Fruit fly (Drosophila melanogaster) whole organism, pupa: ENCODE data around the gene ZnT63C.

Experiments used
- CG10348 ChIP-seq: fragments of 200-800 bp; sonication (Bioruptor generic); IDR thresholded peaks from 2 replicates; pipeline ENCODE4 v1.3.6; 2022; ENCODE audit warnings: missing biosample characterization, missing genetic modification characterization
- CG12605 ChIP-seq: fragments of 200-800 bp; sonication (Bioruptor generic); IDR thresholded peaks from 2 replicates; pipeline ENCODE4 v1.3.6; 2022; ENCODE audit warnings: missing biosample characterization, missing genetic modification characterization
- CG13204 ChIP-seq: fragments of 200-800 bp; sonication (Bioruptor generic); optimal IDR thresholded peaks from 2 replicates; lab custom pipeline; 2018; ENCODE audit warnings: missing biosample characterization, mild to moderate bottlenecking, missing genetic modification characterization, moderate library complexity
- CG14655 ChIP-seq: fragments of 200-800 bp; sonication (Bioruptor generic); optimal IDR thresholded peaks from 3 replicates; lab custom pipeline; 2017; ENCODE audit warnings: mild to moderate bottlenecking, missing biosample characterization, missing genetic modification reagents, missing genetic modification characterization
- CG15710 ChIP-seq: fragments of 200-800 bp; sonication (Bioruptor generic); optimal IDR thresholded peaks from 2 replicates; lab custom pipeline; 2018; ENCODE audit warnings: missing biosample characterization, mild to moderate bottlenecking, missing genetic modification characterization, moderate library complexity
- CG17806 ChIP-seq: fragments of 200-800 bp; sonication (Bioruptor generic); optimal IDR thresholded peaks from 2 replicates; lab custom pipeline; 2018; ENCODE audit warnings: missing biosample characterization, mild to moderate bottlenecking, missing genetic modification characterization, moderate library complexity
- CG32121 ChIP-seq: fragments of 200-800 bp; sonication (Bioruptor generic); IDR thresholded peaks from 2 replicates; pipeline ENCODE4 v1.3.6; 2022; ENCODE audit warnings: missing biosample characterization, missing genetic modification characterization
- CG34367 ChIP-seq: fragments of 200-800 bp; sonication (Bioruptor generic); optimal IDR thresholded peaks from 2 replicates; lab custom pipeline; 2018; ENCODE audit warnings: missing biosample characterization, mild to moderate bottlenecking, missing genetic modification characterization
- CG4496 ChIP-seq: fragments of 200-800 bp; sonication (Bioruptor generic); IDR thresholded peaks from 3 replicates; pipeline ENCODE4 v1.3.6; 2022; ENCODE audit warnings: missing biosample characterization, missing genetic modification characterization
- CG8159 ChIP-seq: fragments of 200-800 bp; sonication (Bioruptor generic); optimal IDR thresholded peaks from 3 replicates; lab custom pipeline; 2018; ENCODE audit warnings: missing biosample characterization, mild to moderate bottlenecking, missing genetic modification characterization, moderate library complexity
- CG8301 ChIP-seq: fragments of 200-800 bp; sonication (Bioruptor generic); optimal IDR thresholded peaks from 2 replicates; lab custom pipeline; 2018; ENCODE audit warnings: missing biosample characterization, mild to moderate bottlenecking, missing genetic modification characterization
- CG9948 ChIP-seq: fragments of 200-800 bp; sonication (Bioruptor generic); optimal IDR thresholded peaks from 2 replicates; lab custom pipeline; 2018; ENCODE audit warnings: missing biosample characterization, mild to moderate bottlenecking, missing genetic modification characterization, moderate library complexity
- D1 ChIP-seq: fragments of 200-800 bp; sonication (Bioruptor generic); optimal IDR thresholded peaks from 2 replicates; lab custom pipeline; 2018; ENCODE audit warnings: missing biosample characterization, mild to moderate bottlenecking, missing genetic modification characterization, moderate library complexity
- EcR ChIP-seq: fragments of 200-800 bp; sonication (Bioruptor generic); optimal IDR thresholded peaks from 3 replicates; lab custom pipeline; 2019; ENCODE audit warnings: missing biosample characterization, missing genetic modification characterization, mild to moderate bottlenecking, moderate library complexity, missing genetic modification reagents
- Ets98B ChIP-seq: fragments of 200-800 bp; sonication (Bioruptor generic); IDR thresholded peaks from 2 replicates; pipeline ENCODE4 v1.3.6; 2022; ENCODE audit warnings: missing biosample characterization, missing genetic modification characterization
- Pif1A ChIP-seq: fragments of 200-800 bp; sonication (Bioruptor generic); optimal IDR thresholded peaks from 3 replicates; lab custom pipeline; 2016; ENCODE audit warnings: missing biosample characterization, missing genetic modification characterization
- Pif1B ChIP-seq: fragments of 200-800 bp; sonication (Bioruptor generic); optimal IDR thresholded peaks from 3 replicates; lab custom pipeline; 2016; ENCODE audit warnings: missing biosample characterization, missing genetic modification characterization
- Snoo ChIP-seq: fragments of 200-800 bp; sonication (Bioruptor generic); optimal IDR thresholded peaks from 3 replicates; lab custom pipeline; 2017; ENCODE audit warnings: missing biosample characterization, mild to moderate bottlenecking, missing genetic modification characterization, inconsistent platforms
- fd96Ca ChIP-seq: fragments of 200-800 bp; sonication (Bioruptor generic); IDR thresholded peaks from 3 replicates; pipeline ENCODE4 v1.3.6; 2022; ENCODE audit warnings: missing biosample characterization, missing genetic modification characterization
- gl ChIP-seq: fragments of 200-800 bp; sonication (Bioruptor generic); optimal IDR thresholded peaks from 2 replicates; lab custom pipeline; 2018; ENCODE audit warnings: missing biosample characterization, mild to moderate bottlenecking, missing genetic modification characterization
- rn ChIP-seq: fragments of 200-800 bp; sonication (Bioruptor generic); IDR thresholded peaks from 2 replicates; pipeline ENCODE4 v1.3.6; 2022; ENCODE audit warnings: missing biosample characterization, missing genetic modification characterization

ZnT63C gene

dm6 chr3L:3319223-3319643 is 15.7 kb downstream of the ZnT63C start, which contains the start of the genes PIG-C, CG12016 and Dpm2:
Gene PIG-C (minus strand): TSS chr3L:3319232.
Gene CG12016 (plus strand): TSS chr3L:3319555.
Gene Dpm2 (plus strand): TSS chr3L:3319555.
- no peak for TF ChIP-seq CG9948 (tag; lab: Kevin White, UChicago)
- no peak for TF ChIP-seq fd96Ca
- TF ChIP-seq CG34367 (tag; lab: Kevin White, UChicago): peak; percentile 25
- peak; percentile 13 for TF ChIP-seq CG17806 (tag; lab: Kevin White, UChicago)
- peak; percentile 20 for TF ChIP-seq Snoo (tag; lab: Kevin White, UChicago)
- TF ChIP-seq CG15710 (tag; lab: Kevin White, UChicago): peak; percentile 48
- no peak for TF ChIP-seq Pif1A
- TF ChIP-seq CG14655 (GFP tag; lab: Kevin White, UChicago): no peak
- no peak for TF ChIP-seq CG10348 (GFP tag; lab: Robert Waterston, UW)
- no peak for TF ChIP-seq EcR (GFP tag; lab: Kevin White, UChicago)
- TF ChIP-seq CG4496 (GFP tag; lab: Robert Waterston, UW): peak; percentile 66; the same call in 1 of the 3 replicates
- no peak for TF ChIP-seq D1
- no peak for TF ChIP-seq CG8159
- TF ChIP-seq rn (GFP tag; lab: Robert Waterston, UW): no peak
- TF ChIP-seq CG12605: no peak
- peak; percentile 8 for TF ChIP-seq CG8301 (tag; lab: Kevin White, UChicago)
- TF ChIP-seq CG32121: peak; percentile 47; the same call in 1 of the 2 replicates
- no peak for TF ChIP-seq CG13204 (GFP tag; lab: Kevin White, UChicago)
- TF ChIP-seq Pif1B (GFP tag; lab: Kevin White, UChicago): no peak
- no peak for TF ChIP-seq gl (tag; lab: Kevin White, UChicago)
- TF ChIP-seq Ets98B: no peak; the same call in 1 of the 2 replicates

dm6 chr3L:3319992-3320732 is 16.7 kb downstream of the ZnT63C start:
- TF ChIP-seq CG8159 (peak; percentile 14), EcR (GFP tag; lab: Kevin White, UChicago) (peak; percentile 65), CG17806 (tag; lab: Kevin White, UChicago) (no peak), CG9948 (tag; lab: Kevin White, UChicago) (peak; percentile 3), CG8301 (tag; lab: Kevin White, UChicago) (peak; percentile 19), fd96Ca (no peak)

- TF ChIP-seq CG14655 (GFP tag; lab: Kevin White, UChicago): no peak
These were observed 22.1 kb downstream of the ZnT63C start for dm6 chr3L:3325597-3325924.

dm6 chr3L:3325925-3326903 is 22.7 kb downstream of the ZnT63C start, which contains the start of gene Gtpx:
Gene Gtpx (plus strand): TSS chr3L:3326265.
- TF ChIP-seq CG12605 (no peak; the same call in 1 of the 2 replicates), CG8159 (no peak), CG34367 (tag; lab: Kevin White, UChicago) (peak; percentile 40), CG17806 (tag; lab: Kevin White, UChicago) (no peak), CG4496 (GFP tag; lab: Robert Waterston, UW) (peak; percentile 48; the same call in 2 of the 3 replicates), CG10348 (GFP tag; lab: Robert Waterston, UW) (no peak), CG15710 (tag; lab: Kevin White, UChicago) (no peak), CG32121 (no peak), CG8301 (tag; lab: Kevin White, UChicago) (peak; percentile 24), Snoo (tag; lab: Kevin White, UChicago) (peak; percentile 4), D1 (no peak), CG14655 (GFP tag; lab: Kevin White, UChicago) (no peak), EcR (GFP tag; lab: Kevin White, UChicago) (no peak), fd96Ca (no peak), CG13204 (GFP tag; lab: Kevin White, UChicago) (no peak), Ets98B (peak; percentile 38; the same call in 1 of the 2 replicates), Pif1B (GFP tag; lab: Kevin White, UChicago) (peak; percentile 17), Pif1A (peak; percentile 40), CG9948 (tag; lab: Kevin White, UChicago) (no peak), rn (GFP tag; lab: Robert Waterston, UW) (no peak), gl (tag; lab: Kevin White, UChicago) (peak; percentile 67)

dm6 chr3L:3328771-3329170 is 25.3 kb downstream of the ZnT63C start, which contains the start of gene Strip:
Gene Strip (minus strand): TSS chr3L:3328871.
- TF ChIP-seq CG32121: no peak
- no peak for TF ChIP-seq CG34367 (tag; lab: Kevin White, UChicago)
- no peak for TF ChIP-seq fd96Ca
- TF ChIP-seq CG15710 (tag; lab: Kevin White, UChicago): no peak
- no peak for TF ChIP-seq D1
- no peak for TF ChIP-seq Pif1A
- TF ChIP-seq CG8301 (tag; lab: Kevin White, UChicago): no peak
- TF ChIP-seq CG17806 (tag; lab: Kevin White, UChicago): no peak
- no peak for TF ChIP-seq CG12605
- TF ChIP-seq Ets98B: no peak
- TF ChIP-seq CG14655 (GFP tag; lab: Kevin White, UChicago): no peak
- no peak for TF ChIP-seq CG8159
- TF ChIP-seq CG4496 (GFP tag; lab: Robert Waterston, UW): no peak
- no peak for TF ChIP-seq CG13204 (GFP tag; lab: Kevin White, UChicago)
